Fruit fly (Drosophila melanogaster) whole organism, embryonic: ENCODE results near the gene CG33096.

Source experiments
- CG10462 ChIP-seq: fragments of 200-800 bp; sonication (Bioruptor generic); optimal IDR thresholded peaks from 2 replicates; lab custom pipeline; 2016; ENCODE audit warnings: missing biosample characterization, missing genetic modification characterization
- CG10979 ChIP-seq: fragments of 200-800 bp; sonication (Bioruptor generic); optimal IDR thresholded peaks from 2 replicates; lab custom pipeline; 2018; ENCODE audit warnings: missing biosample characterization, mild to moderate bottlenecking, missing genetic modification characterization, moderate library complexity
- CG11695 ChIP-seq: fragments of 200-800 bp; sonication (Bioruptor generic); IDR thresholded peaks from 3 replicates; pipeline ENCODE4 v1.3.6; 2022; ENCODE audit warnings: missing biosample characterization, missing genetic modification characterization
- CG12104 ChIP-seq: fragments of 200-800 bp; sonication (Bioruptor generic); optimal IDR thresholded peaks from 3 replicates; lab custom pipeline; 2016; ENCODE audit warnings: missing biosample characterization, missing genetic modification characterization
- CG12391 ChIP-seq: fragments of 200-800 bp; sonication (Bioruptor generic); optimal IDR thresholded peaks from 3 replicates; lab custom pipeline; 2018; ENCODE audit warnings: missing biosample characterization, mild to moderate bottlenecking, missing genetic modification characterization, moderate library complexity
- CG14441 ChIP-seq: fragments of 200-800 bp; sonication (Bioruptor generic); IDR thresholded peaks from 2 replicates; pipeline ENCODE4 v1.3.6; 2022; ENCODE audit warnings: missing biosample characterization, missing genetic modification characterization
- CG14710 ChIP-seq: fragments of 200-800 bp; sonication (Bioruptor generic); optimal IDR thresholded peaks from 3 replicates; lab custom pipeline; 2019; ENCODE audit warnings: missing biosample characterization, mild to moderate bottlenecking, missing genetic modification characterization, moderate library complexity
- CG1529 ChIP-seq: fragments of 200-800 bp; sonication (Bioruptor generic); optimal IDR thresholded peaks from 3 replicates; lab custom pipeline; 2018; ENCODE audit warnings: missing biosample characterization, missing genetic modification characterization
- CG15696 ChIP-seq: fragments of 200-800 bp; sonication (Bioruptor generic); optimal IDR thresholded peaks from 2 replicates; lab custom pipeline; 2019; ENCODE audit warnings: missing biosample characterization, mild to moderate bottlenecking, missing genetic modification characterization, moderate library complexity
- CG16813 ChIP-seq: fragments of 200-800 bp; sonication (Bioruptor generic); IDR thresholded peaks from 3 replicates; pipeline ENCODE4 v1.3.6; 2022; ENCODE audit warnings: missing biosample characterization, missing genetic modification characterization; ENCODE audit not compliant: partially characterized antibody
- CG17359 ChIP-seq: fragments of 200-800 bp; sonication (Bioruptor generic); optimal IDR thresholded peaks from 3 replicates; lab custom pipeline; 2018; ENCODE audit warnings: missing biosample characterization, mild to moderate bottlenecking, missing genetic modification characterization, moderate library complexity
- CG17802 ChIP-seq: fragments of 200-800 bp; sonication (Bioruptor generic); optimal IDR thresholded peaks from 2 replicates; lab custom pipeline; 2018; ENCODE audit warnings: missing biosample characterization, mild to moderate bottlenecking, missing genetic modification characterization, moderate library complexity
- CG2129 ChIP-seq: fragments of 200-800 bp; sonication (Bioruptor generic); IDR thresholded peaks from 2 replicates; pipeline ENCODE4 v1.3.6; 2022; ENCODE audit warnings: missing biosample characterization, missing genetic modification characterization; ENCODE audit not compliant: partially characterized antibody
- CG2202 ChIP-seq: fragments of 200-800 bp; sonication (Bioruptor generic); optimal IDR thresholded peaks from 2 replicates; lab custom pipeline; 2018; ENCODE audit warnings: missing biosample characterization, mild to moderate bottlenecking, missing genetic modification characterization
- CG32532 ChIP-seq: fragments of 200-800 bp; sonication (Bioruptor generic); IDR thresholded peaks from 2 replicates; pipeline ENCODE4 v1.3.6; 2022; ENCODE audit warnings: missing biosample characterization, missing genetic modification characterization
- CG4424 ChIP-seq: fragments of 200-800 bp; sonication (Bioruptor generic); optimal IDR thresholded peaks from 3 replicates; lab custom pipeline; 2016; ENCODE audit warnings: missing biosample characterization, missing genetic modification characterization
- CG7786 ChIP-seq: fragments of 200-800 bp; sonication (Bioruptor generic); optimal IDR thresholded peaks from 2 replicates; lab custom pipeline; 2016; ENCODE audit warnings: missing biosample characterization, missing genetic modification characterization
- CG8089 ChIP-seq: fragments of 200-800 bp; sonication (Bioruptor generic); optimal IDR thresholded peaks from 3 replicates; lab custom pipeline; 2016; ENCODE audit warnings: missing biosample characterization, missing genetic modification characterization
- CG8290 ChIP-seq, 3 experiments: fragments of 200-800 bp; sonication (Bioruptor generic); optimal IDR thresholded peaks; 2 replicates each; lab custom pipeline; 2016 to 2019; ENCODE audit warnings: missing biosample characterization in 3 of 3, missing genetic modification characterization in 3 of 3, mild to moderate bottlenecking in 2 of 3, moderate library complexity in 1 of 3
- CG8944 ChIP-seq: fragments of 200-800 bp; sonication (Bioruptor generic); optimal IDR thresholded peaks from 3 replicates; lab custom pipeline; 2016; ENCODE audit warnings: missing biosample characterization, missing genetic modification characterization
- CG9817 ChIP-seq: fragments of 200-800 bp; sonication (Bioruptor generic); optimal IDR thresholded peaks from 2 replicates; lab custom pipeline; 2018; ENCODE audit warnings: missing biosample characterization, mild to moderate bottlenecking, missing genetic modification characterization, moderate library complexity
- CrebB ChIP-seq: fragments of 200-800 bp; sonication (Bioruptor generic); optimal IDR thresholded peaks from 3 replicates; lab custom pipeline; 2018; ENCODE audit warnings: missing biosample characterization, mild to moderate bottlenecking, missing genetic modification characterization
- Dad ChIP-seq: fragments of 200-800 bp; sonication (Bioruptor generic); optimal IDR thresholded peaks from 3 replicates; lab custom pipeline; 2016; ENCODE audit warnings: missing biosample characterization, missing genetic modification characterization
- E2f2 ChIP-seq: fragments of 200-800 bp; sonication (Bioruptor generic); IDR thresholded peaks from 2 replicates; pipeline ENCODE4 v1.3.6; 2022; ENCODE audit warnings: missing biosample characterization, missing genetic modification characterization
- ERR ChIP-seq: fragments of 200-800 bp; sonication (Bioruptor generic); optimal IDR thresholded peaks from 2 replicates; lab custom pipeline; 2016; ENCODE audit warnings: missing biosample characterization, missing genetic modification characterization
- Fer1 ChIP-seq: fragments of 200-800 bp; sonication (Bioruptor generic); optimal IDR thresholded peaks from 2 replicates; lab custom pipeline; 2017; ENCODE audit warnings: missing biosample characterization, mild to moderate bottlenecking, missing genetic modification characterization
- Fer3 ChIP-seq: fragments of 200-800 bp; sonication (Bioruptor generic); optimal IDR thresholded peaks from 2 replicates; lab custom pipeline; 2018; ENCODE audit warnings: missing biosample characterization, mild to moderate bottlenecking, missing genetic modification characterization, moderate library complexity
- H2.0 ChIP-seq: fragments of 200-800 bp; sonication (Bioruptor generic); IDR thresholded peaks from 2 replicates; pipeline ENCODE4 v1.3.6; 2022; ENCODE audit warnings: missing biosample characterization, missing genetic modification characterization
- HLH3B ChIP-seq: fragments of 200-800 bp; sonication (Bioruptor generic); IDR thresholded peaks from 2 replicates; pipeline ENCODE4 v1.3.6; 2022; ENCODE audit warnings: missing biosample characterization, missing genetic modification characterization
- HLH54F ChIP-seq: fragments of 200-800 bp; sonication (Bioruptor generic); optimal IDR thresholded peaks from 3 replicates; lab custom pipeline; 2016; ENCODE audit warnings: missing biosample characterization, missing genetic modification characterization
- HmgZ ChIP-seq: fragments of 200-800 bp; sonication (Bioruptor generic); optimal IDR thresholded peaks from 2 replicates; lab custom pipeline; 2018; ENCODE audit warnings: missing biosample characterization, mild to moderate bottlenecking, missing genetic modification characterization
- Hsf ChIP-seq: fragments of 200-800 bp; sonication (Bioruptor generic); optimal IDR thresholded peaks from 3 replicates; lab custom pipeline; 2016; ENCODE audit warnings: missing biosample characterization, missing genetic modification characterization
- Mes4 ChIP-seq: fragments of 200-800 bp; sonication (Bioruptor generic); optimal IDR thresholded peaks from 2 replicates; lab custom pipeline; 2016; ENCODE audit warnings: missing biosample characterization, missing genetic modification characterization
- Mrtf ChIP-seq: fragments of 200-800 bp; sonication (Bioruptor generic); IDR thresholded peaks from 3 replicates; pipeline ENCODE4 v1.3.6; 2022; ENCODE audit warnings: missing biosample characterization, missing genetic modification characterization
- Oli ChIP-seq: fragments of 200-800 bp; sonication (Bioruptor generic); optimal IDR thresholded peaks from 2 replicates; lab custom pipeline; 2018; ENCODE audit warnings: missing biosample characterization, mild to moderate bottlenecking, missing genetic modification characterization, moderate library complexity
- Pdp1 ChIP-seq, 2 experiments: fragments of 200-800 bp; sonication (Bioruptor generic); optimal IDR thresholded peaks; 3 replicates each; lab custom pipeline; 2016; ENCODE audit warnings: missing biosample characterization in 2 of 2, missing genetic modification characterization in 2 of 2, mild to moderate bottlenecking in 1 of 2, moderate library complexity in 1 of 2
- ab ChIP-seq: fragments of 200-800 bp; sonication (Bioruptor generic); optimal IDR thresholded peaks from 2 replicates; lab custom pipeline; 2016; ENCODE audit warnings: missing biosample characterization, missing genetic modification characterization
- bab2 ChIP-seq: fragments of 200-800 bp; sonication (Bioruptor generic); optimal IDR thresholded peaks from 2 replicates; lab custom pipeline; 2016; ENCODE audit warnings: missing biosample characterization, missing genetic modification characterization
- dan ChIP-seq: fragments of 200-800 bp; sonication (Bioruptor generic); IDR thresholded peaks from 2 replicates; pipeline ENCODE4 v1.3.6; 2022; ENCODE audit warnings: missing biosample characterization, missing genetic modification characterization
- dpn ChIP-seq, 2 experiments: fragments of 200-800 bp; sonication (Bioruptor generic); optimal IDR thresholded peaks; 3 replicates each; lab custom pipeline; 2016; ENCODE audit warnings: missing biosample characterization in 2 of 2, missing genetic modification characterization in 2 of 2
- gcm2 ChIP-seq: fragments of 200-800 bp; sonication (Bioruptor generic); optimal IDR thresholded peaks from 2 replicates; lab custom pipeline; 2016; ENCODE audit warnings: missing biosample characterization, missing genetic modification characterization
- hth ChIP-seq: fragments of >200 bp; optimal IDR thresholded peaks from 2 replicates; lab custom pipeline; 2017; ENCODE audit warnings: inconsistent platforms
- inv ChIP-seq: fragments of 200-800 bp; sonication (Bioruptor generic); IDR thresholded peaks from 2 replicates; pipeline ENCODE4 v1.3.6; 2022; ENCODE audit warnings: missing biosample characterization, missing genetic modification characterization; ENCODE audit not compliant: partially characterized antibody
- kay ChIP-seq: fragments of 200-800 bp; sonication (Bioruptor generic); optimal IDR thresholded peaks from 2 replicates; lab custom pipeline; 2016; ENCODE audit warnings: missing biosample characterization, missing genetic modification characterization
- ken ChIP-seq: fragments of 200-800 bp; sonication (Bioruptor generic); IDR thresholded peaks from 3 replicates; pipeline ENCODE4 v1.3.6; 2022; ENCODE audit warnings: missing biosample characterization, missing genetic modification characterization
- lbe ChIP-seq: fragments of 200-800 bp; sonication (Bioruptor generic); optimal IDR thresholded peaks from 2 replicates; lab custom pipeline; 2016; ENCODE audit warnings: missing biosample characterization, mild to moderate bottlenecking, missing genetic modification characterization
- odd ChIP-seq: fragments of 200-800 bp; sonication (Bioruptor generic); optimal IDR thresholded peaks from 2 replicates; lab custom pipeline; 2017; ENCODE audit warnings: missing biosample characterization, mild to moderate bottlenecking, missing genetic modification characterization
- salm ChIP-seq: fragments of 200-800 bp; sonication (Bioruptor generic); optimal IDR thresholded peaks from 2 replicates; lab custom pipeline; 2018; ENCODE audit warnings: missing biosample characterization, mild to moderate bottlenecking, missing genetic modification characterization
- stc ChIP-seq: fragments of 200-800 bp; sonication (Bioruptor generic); IDR thresholded peaks from 2 replicates; pipeline ENCODE4 v1.3.6; 2022; ENCODE audit warnings: missing biosample characterization, missing genetic modification characterization
- sug ChIP-seq: fragments of 200-800 bp; optimal IDR thresholded peaks from 2 replicates; lab custom pipeline; 2019; ENCODE audit warnings: missing biosample characterization, mild to moderate bottlenecking, missing genetic modification characterization, moderate library complexity
- toy ChIP-seq: fragments of 200-800 bp; sonication (Bioruptor generic); IDR thresholded peaks from 2 replicates; pipeline ENCODE4 v1.3.6; 2022; ENCODE audit warnings: missing biosample characterization, missing genetic modification characterization

Gene CG33096

DNA sequence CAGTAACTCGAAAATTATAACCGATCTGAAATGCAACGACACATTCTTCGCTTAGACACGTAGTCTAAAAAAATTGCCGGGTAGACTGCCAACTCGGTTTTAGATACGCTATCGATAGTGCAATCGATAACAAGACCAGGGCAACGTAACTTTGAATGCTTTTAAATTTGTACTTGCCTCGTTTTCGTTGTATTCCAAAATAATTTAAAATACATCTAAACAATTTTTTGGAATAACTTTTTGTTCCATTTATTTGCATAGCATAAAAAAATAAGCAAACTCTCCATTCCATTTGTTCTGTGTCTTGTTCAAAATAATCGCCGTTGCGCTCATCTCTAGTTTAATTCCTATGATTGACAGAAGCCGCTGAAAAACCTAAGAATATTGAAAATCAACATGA is 27.9 kb upstream of the CG33096 start, which contains the start of the genes Stt3B and CG11839 (continued):
- TF ChIP-seq hth (lab: Kevin White, UChicago) (no peak), CG1529 (GFP tag; lab: Kevin White, UChicago) (no peak), bab2 (GFP tag; lab: Kevin White, UChicago) (peak; percentile 72), CG14710 (tag; lab: Kevin White, UChicago) (peak; percentile 85), H2.0 (GFP tag; lab: Robert Waterston, UW) (no peak; the same call in 1 of the 2 replicates), HmgZ (tag; lab: Kevin White, UChicago) (peak; percentile 89), CG8089 (peak; percentile 32), CG16813 (GFP tag; lab: Robert Waterston, UW) (peak; percentile 95), CG11695 (no peak), CG14441 (GFP tag; lab: Robert Waterston, UW) (peak; percentile 79), CG15696 (peak; percentile 58), Hsf (GFP tag; lab: Kevin White, UChicago) (peak; percentile 82), salm (tag; lab: Kevin White, UChicago) (peak; percentile 3), Mrtf (0 out of 3 replicates have a peak, but pooled peaks have one; percentile 13), CrebB (tag; lab: Kevin White, UChicago) (peak; percentile 3), CG17802 (tag; lab: Kevin White, UChicago) (no peak), Pdp1 (GFP tag; optimal IDR thresholded peaks at IDR 0.05; lab: Kevin White, UChicago) (peak in 1 of 2 experiments; percentile 84), HLH54F (GFP tag; lab: Kevin White, UChicago) (peak; percentile 79), CG9817 (tag; lab: Kevin White, UChicago) (peak; percentile 82), CG2202 (tag; lab: Kevin White, UChicago) (peak; percentile 37), Dad (GFP tag; lab: Kevin White, UChicago) (peak; percentile 72), ken (GFP tag; lab: Robert Waterston, UW) (peak; percentile 58; the same call in 2 of the 3 replicates), CG8290 (GFP tag; optimal IDR thresholded peaks at IDR 0.05; lab: Kevin White, UChicago) (peak; percentile 70), CG8290 (tag; optimal IDR thresholded peaks at IDR 0.05; lab: Kevin White, UChicago) (no peak), Oli (tag; lab: Kevin White, UChicago) (no peak), dan (GFP tag; lab: Robert Waterston, UW) (no peak), Mes4 (GFP tag; lab: Kevin White, UChicago) (peak; percentile 53), ab (GFP tag; lab: Kevin White, UChicago) (no peak), CG10462 (peak; percentile 39), inv (peak; percentile 89), CG2129 (GFP tag; lab: Robert Waterston, UW) (peak; percentile 89), Fer1 (GFP tag; lab: Kevin White, UChicago) (peak; percentile 76), CG7786 (GFP tag; lab: Kevin White, UChicago) (peak; percentile 83), sug (peak; percentile 81), CG4424 (GFP tag; lab: Kevin White, UChicago) (peak; percentile 78), CG17359 (no peak), odd (no peak), CG12104 (GFP tag; lab: Kevin White, UChicago) (peak; percentile 62), ERR (peak; percentile 59), CG10979 (tag; lab: Kevin White, UChicago) (peak; percentile 68), stc (GFP tag; lab: Robert Waterston, UW) (0 out of 2 replicates have a peak, but pooled peaks have one; percentile 21), HLH3B (peak; percentile 56; the same call in 1 of the 2 replicates), Fer3 (tag; lab: Kevin White, UChicago) (peak; percentile 70), CG12391 (tag; lab: Kevin White, UChicago) (peak; percentile 84), dpn (GFP tag; optimal IDR thresholded peaks at IDR 0.05; lab: Kevin White, UChicago) (peak; percentile 80 to 82), lbe (GFP tag; lab: Kevin White, UChicago) (peak; percentile 73), CG32532 (GFP tag; lab: Robert Waterston, UW) (peak; percentile 69; the same call in 1 of the 2 replicates), toy (GFP tag; lab: Robert Waterston, UW) (no peak), CG8944 (GFP tag; lab: Kevin White, UChicago) (peak; percentile 71), E2f2 (peak; percentile 67), kay (peak; percentile 48), gcm2 (peak; percentile 45)
